Worm (Caenorhabditis elegans) whole organism, dauer: ENCODE results near the gene Y43D4A.6.

Source experiments
- unc-62 ChIP-seq: sonication (generic microtip); optimal IDR thresholded peaks from 2 replicates; lab custom pipeline; 2017; ENCODE audit warnings: missing biosample characterization, missing genetic modification reagents, missing genetic modification characterization

Gene Y43D4A.6

DNA sequence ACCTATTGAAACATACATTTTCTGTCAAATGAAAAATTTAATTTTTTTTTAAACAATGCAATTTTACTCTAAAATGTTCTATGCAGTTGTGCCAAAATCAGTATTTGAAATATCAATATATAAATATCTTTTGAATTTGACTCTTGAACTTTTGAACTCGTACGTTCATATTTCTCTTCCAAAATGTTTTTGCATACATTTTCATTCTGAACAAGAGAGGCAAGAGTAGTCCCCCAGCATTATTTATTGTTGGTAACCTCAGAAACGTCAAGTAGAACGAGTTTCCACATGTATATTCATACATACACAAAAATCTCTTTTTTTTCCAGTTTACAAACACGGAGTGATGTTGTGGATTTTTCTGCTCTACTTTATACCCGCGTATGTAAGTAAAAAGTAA is 44.2 kb downstream of the Y43D4A.6 start, which contains the start of gene clec-194:
clec-194 (plus strand) TSS at position 301 of the 400 bp plus-strand sequence.
- TF ChIP-seq unc-62 (GFP tag; lab: Kevin White, UChicago), result no peak
